Fruit fly (Drosophila melanogaster) whole organism, embryonic: ENCODE results near the gene CG7164.

ENCODE experiments used
- br ChIP-seq: fragments of >200 bp; optimal IDR thresholded peaks from 2 replicates; lab custom pipeline; 2017
- crc ChIP-seq: fragments of 200-800 bp; sonication (Bioruptor generic); optimal IDR thresholded peaks from 2 replicates; lab custom pipeline; 2016; ENCODE audit warnings: missing biosample characterization, missing genetic modification characterization
- cwo ChIP-seq: fragments of 200-800 bp; sonication (Bioruptor generic); optimal IDR thresholded peaks from 3 replicates; lab custom pipeline; 2017; ENCODE audit warnings: missing biosample characterization, missing genetic modification characterization, mild to moderate bottlenecking, moderate library complexity, missing genetic modification reagents

DNA sequence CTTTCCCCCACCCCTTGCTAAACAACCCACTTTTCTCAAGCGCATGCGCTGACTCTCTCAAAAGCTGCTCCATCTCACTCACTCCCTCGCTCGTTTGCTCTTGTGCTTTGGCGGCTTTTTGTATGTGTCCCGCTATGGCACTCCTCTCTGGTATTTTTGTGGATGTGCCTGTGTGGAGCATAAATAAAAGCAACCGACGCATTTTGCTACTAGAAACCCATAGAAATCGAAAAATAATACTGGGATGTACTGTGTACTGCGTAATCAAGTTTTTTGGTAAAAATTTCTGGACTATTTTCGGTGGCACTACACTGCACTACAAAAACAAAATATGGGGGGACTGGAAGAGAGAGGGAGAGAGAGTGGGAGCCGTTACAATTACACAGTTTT lies 28.4 kb downstream of the CG7164 start:
- TF ChIP-seq crc (GFP tag; lab: Kevin White, UChicago) (no peak), br (lab: Kevin White, UChicago) (no peak), cwo (no peak)
